Fruit fly (Drosophila melanogaster) Kc167 (cell line): ENCODE data around the gene CG14401.

ENCODE experiments used
- Myc ChIP-seq: fragments of >200 bp; optimal IDR thresholded peaks from 2 replicates; lab custom pipeline; 2017; ENCODE audit warnings: missing external identifiers
- Sin3A ChIP-seq: fragments of >200 bp; optimal IDR thresholded peaks from 2 replicates; lab custom pipeline; 2018; ENCODE audit warnings: missing external identifiers
- h ChIP-seq: fragments of >200 bp; optimal IDR thresholded peaks from 3 replicates; lab custom pipeline; 2018; ENCODE audit warnings: missing external identifiers
- insv ChIP-seq: fragments of >200 bp; optimal IDR thresholded peaks from 3 replicates; lab custom pipeline; 2018; ENCODE audit warnings: missing external identifiers
- psq ChIP-seq: fragments of >200 bp; optimal IDR thresholded peaks from 2 replicates; lab custom pipeline; 2017; ENCODE audit warnings: missing external identifiers
- ttk ChIP-seq: sonication (Bioruptor generic); optimal IDR thresholded peaks from 2 replicates; lab custom pipeline; 2017; ENCODE audit warnings: missing external identifiers

DNA sequence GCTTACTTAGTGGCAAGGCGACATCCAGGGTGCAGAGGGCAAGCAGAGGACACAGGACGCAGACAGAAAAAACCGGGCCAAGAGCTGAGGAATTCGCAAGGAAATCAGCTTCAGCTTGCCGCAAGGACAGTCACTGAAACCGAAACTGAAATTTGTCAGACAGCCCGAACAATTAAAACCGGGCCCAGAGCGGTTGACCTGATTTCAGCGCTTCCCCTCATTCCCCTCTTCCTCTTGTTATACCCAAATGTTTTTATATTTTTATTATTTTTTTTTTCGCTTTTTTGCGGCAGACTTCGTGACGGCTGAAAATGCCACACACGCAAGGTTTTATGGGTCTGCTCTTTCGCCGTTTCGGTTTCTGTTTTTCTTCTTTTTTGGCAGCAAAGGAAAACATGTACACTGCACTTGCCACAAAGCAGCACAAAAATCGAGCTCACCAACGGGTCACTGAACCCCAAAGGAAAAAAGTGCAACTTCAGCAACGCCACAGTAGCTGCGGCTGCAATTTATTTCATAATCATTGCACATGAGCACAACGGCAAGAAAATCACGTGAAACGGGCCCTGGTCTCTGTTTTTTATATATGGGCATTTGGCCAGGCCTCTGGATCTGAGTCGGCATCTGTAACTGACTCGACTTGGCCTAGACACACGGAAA is 38.5 kb downstream of the CG14401 start:
- TF ChIP-seq h (lab: Kevin White, UChicago) (no peak), Myc (lab: Kevin White, UChicago) (no peak), insv (lab: Kevin White, UChicago) (no peak), psq (lab: Kevin White, UChicago) (no peak), ttk (lab: Kevin White, UChicago) (no peak), Sin3A (lab: Kevin White, UChicago) (no peak)
